Fruit fly (Drosophila melanogaster): Measurements from ENCODE around the gene hook.

DNA sequence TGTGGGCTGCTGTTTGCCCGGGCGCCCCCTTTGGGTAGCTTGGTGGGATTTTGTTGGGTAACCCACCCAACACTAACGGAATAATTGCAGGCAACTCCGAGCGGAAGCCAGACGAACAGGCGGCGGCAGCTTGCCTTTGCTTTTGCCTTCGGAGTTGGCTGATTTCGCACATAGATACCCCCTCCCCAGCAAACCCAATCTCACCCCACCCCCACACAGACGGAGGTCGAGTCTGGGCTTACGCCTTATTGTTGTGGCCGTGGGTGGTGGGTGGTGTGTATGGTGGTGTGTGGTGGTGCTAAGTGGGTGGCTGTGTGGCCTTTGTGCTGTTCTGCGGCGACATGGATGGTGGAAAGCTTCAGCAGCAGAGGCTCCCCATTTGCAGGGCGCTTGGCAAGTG lies 17.7 kb downstream of the hook start:
- TF ChIP-seq kay (GFP tag; ENCODE audit: borderline replicate concordance) (no peak), CG5204 (GFP tag; optimal IDR thresholded peaks at IDR 0.05) (no peak), pad (GFP tag; optimal IDR thresholded peaks at IDR 0.05) (no peak), tj (GFP tag; optimal IDR thresholded peaks at IDR 0.05) (no peak), Hr96 (GFP tag; optimal IDR thresholded peaks at IDR 0.05) (no peak), bab1 (GFP tag; optimal IDR thresholded peaks at IDR 0.05) (no peak), toe (GFP tag; optimal IDR thresholded peaks at IDR 0.05) (no peak), Crg-1 (GFP tag; optimal IDR thresholded peaks at IDR 0.05) (no peak), CG11617 (GFP tag; optimal IDR thresholded peaks at IDR 0.05) (no peak), CG1620 (GFP tag; optimal IDR thresholded peaks at IDR 0.05) (no peak)
